Worm (Caenorhabditis elegans) whole organism, late embryonic: Measurements from ENCODE around the gene ctsa-1.2.

ENCODE experiments used
- lim-6 ChIP-seq: sonication (generic microtip); optimal IDR thresholded peaks from 2 replicates; lab custom pipeline; 2016; ENCODE audit warnings: missing genetic modification characterization, missing compliant biosample characterization
- nhr-11 ChIP-seq: fragments of 150-350 bp; optimal IDR thresholded peaks from 2 replicates; lab custom pipeline; 2014; ENCODE audit warnings: missing biosample characterization, missing genetic modification characterization
- pha-2 ChIP-seq: sonication (generic microtip); optimal IDR thresholded peaks from 2 replicates; lab custom pipeline; 2017; ENCODE audit warnings: mild to moderate bottlenecking, missing genetic modification characterization, missing compliant biosample characterization
- pha-4 ChIP-seq: fragments of 150-350 bp; optimal IDR thresholded peaks from 2 replicates; lab custom pipeline; 2018; ENCODE audit warnings: missing biosample characterization, missing genetic modification reagents, missing genetic modification characterization
- pros-1 ChIP-seq: fragments of 150-350 bp; optimal IDR thresholded peaks from 2 replicates; lab custom pipeline; 2014; ENCODE audit warnings: missing biosample characterization, missing genetic modification reagents, missing genetic modification characterization

ce11 chrII:11749490-11750172 lies 10.5 kb downstream of the ctsa-1.2 start:
- peak; percentile 13 for TF ChIP-seq lim-6 (tag; lab: Kevin White, UChicago)
- no peak for TF ChIP-seq nhr-11 (tag; lab: Kevin White, UChicago)
- TF ChIP-seq pros-1 (tag; lab: Kevin White, UChicago): peak; percentile 69
- TF ChIP-seq pha-2 (tag; lab: Kevin White, UChicago): peak; percentile 61
- no peak for TF ChIP-seq pha-4 (tag; lab: Kevin White, UChicago)
